Fruit fly (Drosophila melanogaster) whole organism, embryonic: ENCODE data around the gene Cpr65Aw.
A peak's percentile ranks its signal among the peaks of the same experiment; 100 is the strongest.

Experiments
- Antp ChIP-seq: fragments of 200-800 bp; sonication (Bioruptor generic); optimal IDR thresholded peaks from 3 replicates; lab custom pipeline; 2016; ENCODE audit warnings: missing biosample characterization, missing genetic modification characterization
- BtbVII ChIP-seq: fragments of 200-800 bp; sonication (Bioruptor generic); optimal IDR thresholded peaks from 3 replicates; lab custom pipeline; 2017; ENCODE audit warnings: missing biosample characterization, mild to moderate bottlenecking, missing genetic modification characterization
- CG10979 ChIP-seq: fragments of 200-800 bp; sonication (Bioruptor generic); optimal IDR thresholded peaks from 2 replicates; lab custom pipeline; 2018; ENCODE audit warnings: missing biosample characterization, mild to moderate bottlenecking, missing genetic modification characterization, moderate library complexity
- CG12391 ChIP-seq: fragments of 200-800 bp; sonication (Bioruptor generic); optimal IDR thresholded peaks from 3 replicates; lab custom pipeline; 2018; ENCODE audit warnings: missing biosample characterization, mild to moderate bottlenecking, missing genetic modification characterization, moderate library complexity
- CG13287 ChIP-seq: fragments of 200-800 bp; sonication (Bioruptor generic); IDR thresholded peaks from 2 replicates; pipeline ENCODE4 v1.3.6; 2022; ENCODE audit warnings: missing biosample characterization, missing genetic modification characterization; ENCODE audit not compliant: partially characterized antibody
- CG14965 ChIP-seq: fragments of 200-800 bp; sonication (Bioruptor generic); optimal IDR thresholded peaks from 2 replicates; lab custom pipeline; 2016; ENCODE audit warnings: missing biosample characterization, missing genetic modification characterization, borderline replicate concordance
- CG15479 ChIP-seq: fragments of 200-800 bp; sonication (Bioruptor generic); optimal IDR thresholded peaks from 3 replicates; lab custom pipeline; 2019; ENCODE audit warnings: missing biosample characterization, mild to moderate bottlenecking, missing genetic modification characterization, moderate library complexity
- CG15514 ChIP-seq: fragments of 200-800 bp; sonication (Bioruptor generic); optimal IDR thresholded peaks from 3 replicates; lab custom pipeline; 2017; ENCODE audit warnings: missing biosample characterization, missing genetic modification characterization, mild to moderate bottlenecking, moderate library complexity, missing genetic modification reagents
- CG1602 ChIP-seq: fragments of 200-800 bp; sonication (Bioruptor generic); optimal IDR thresholded peaks from 3 replicates; lab custom pipeline; 2016; ENCODE audit warnings: missing biosample characterization, missing genetic modification characterization
- CG18619 ChIP-seq: fragments of 200-800 bp; sonication (Bioruptor generic); optimal IDR thresholded peaks from 3 replicates; lab custom pipeline; 2017; ENCODE audit warnings: missing biosample characterization, mild to moderate bottlenecking, missing genetic modification characterization
- CG2120 ChIP-seq: fragments of 200-800 bp; sonication (Bioruptor generic); optimal IDR thresholded peaks from 3 replicates; lab custom pipeline; 2016; ENCODE audit warnings: missing biosample characterization, missing genetic modification characterization
- CG31224 ChIP-seq: fragments of 200-800 bp; sonication (Bioruptor generic); IDR thresholded peaks from 2 replicates; pipeline ENCODE4 v1.3.6; 2022; ENCODE audit warnings: missing biosample characterization, missing genetic modification characterization
- CG3847 ChIP-seq: fragments of 200-800 bp; sonication (Bioruptor generic); IDR thresholded peaks from 2 replicates; pipeline ENCODE4 v1.3.6; 2022; ENCODE audit warnings: missing biosample characterization, missing genetic modification characterization
- CG42726 ChIP-seq: fragments of 200-800 bp; sonication (Bioruptor generic); IDR thresholded peaks from 2 replicates; pipeline ENCODE4 v1.3.6; 2022; ENCODE audit warnings: missing biosample characterization, missing genetic modification characterization; ENCODE audit not compliant: partially characterized antibody
- CG4360 ChIP-seq: fragments of 200-800 bp; sonication (Bioruptor generic); IDR thresholded peaks from 2 replicates; pipeline ENCODE4 v1.3.6; 2022; ENCODE audit warnings: missing biosample characterization, missing genetic modification characterization
- CG4854 ChIP-seq: fragments of 200-800 bp; sonication (Bioruptor generic); optimal IDR thresholded peaks from 2 replicates; lab custom pipeline; 2016; ENCODE audit warnings: missing biosample characterization, missing genetic modification characterization, inconsistent platforms
- CG6791 ChIP-seq: fragments of 200-800 bp; sonication (Bioruptor generic); IDR thresholded peaks from 3 replicates; pipeline ENCODE4 v1.3.6; 2022; ENCODE audit warnings: missing biosample characterization, missing genetic modification characterization; ENCODE audit not compliant: partially characterized antibody
- CG7987 ChIP-seq: fragments of 200-800 bp; sonication (Bioruptor generic); optimal IDR thresholded peaks from 2 replicates; lab custom pipeline; 2018; ENCODE audit warnings: missing biosample characterization, mild to moderate bottlenecking, missing genetic modification characterization, moderate library complexity
- CG9609 ChIP-seq: fragments of 200-800 bp; sonication (Bioruptor generic); optimal IDR thresholded peaks from 3 replicates; lab custom pipeline; 2016; ENCODE audit warnings: missing biosample characterization, missing genetic modification characterization
- CG9797 ChIP-seq: fragments of 200-800 bp; sonication (Bioruptor generic); optimal IDR thresholded peaks from 3 replicates; lab custom pipeline; 2018; ENCODE audit warnings: missing biosample characterization, mild to moderate bottlenecking, missing genetic modification characterization
- Camta ChIP-seq: fragments of 200-800 bp; sonication (Bioruptor generic); optimal IDR thresholded peaks from 2 replicates; lab custom pipeline; 2016; ENCODE audit warnings: missing biosample characterization, missing genetic modification characterization
- Dbx ChIP-seq: fragments of 200-800 bp; sonication (Bioruptor generic); IDR thresholded peaks from 3 replicates; pipeline ENCODE4 v1.3.6; 2022; ENCODE audit warnings: missing biosample characterization, missing genetic modification characterization
- Dip2 ChIP-seq: fragments of 200-800 bp; sonication (Bioruptor generic); IDR thresholded peaks from 2 replicates; pipeline ENCODE4 v1.3.6; 2022; ENCODE audit warnings: missing biosample characterization, missing genetic modification characterization
- E2f1 ChIP-seq: fragments of 200-800 bp; sonication (Bioruptor generic); IDR thresholded peaks from 2 replicates; pipeline ENCODE4 v1.3.6; 2022; ENCODE audit warnings: missing biosample characterization, missing genetic modification characterization
- H15 ChIP-seq: fragments of 200-800 bp; sonication (Bioruptor generic); IDR thresholded peaks from 3 replicates; pipeline ENCODE4 v1.3.6; 2022; ENCODE audit warnings: missing biosample characterization, missing genetic modification characterization
- H2.0 ChIP-seq: fragments of 200-800 bp; sonication (Bioruptor generic); IDR thresholded peaks from 2 replicates; pipeline ENCODE4 v1.3.6; 2022; ENCODE audit warnings: missing biosample characterization, missing genetic modification characterization
- HLH54F ChIP-seq: fragments of 200-800 bp; sonication (Bioruptor generic); optimal IDR thresholded peaks from 3 replicates; lab custom pipeline; 2016; ENCODE audit warnings: missing biosample characterization, missing genetic modification characterization
- Hr78 ChIP-seq, 2 experiments: fragments of 200-800 bp in 1 of 2; fragments of >200 bp in 1 of 2; sonication (Bioruptor generic) in 1 of 2; optimal IDR thresholded peaks; 2 replicates each; lab custom pipeline; 2017 to 2019; ENCODE audit warnings: missing biosample characterization in 2 of 2, missing genetic modification characterization in 2 of 2, mild to moderate bottlenecking in 1 of 2, moderate library complexity in 1 of 2
- MTF-1 ChIP-seq: fragments of 200-800 bp; sonication (Bioruptor generic); optimal IDR thresholded peaks from 2 replicates; lab custom pipeline; 2018; ENCODE audit warnings: missing biosample characterization, mild to moderate bottlenecking, missing genetic modification characterization, borderline replicate concordance
- Mad ChIP-seq: fragments of 200-800 bp; sonication (Bioruptor generic); optimal IDR thresholded peaks from 2 replicates; lab custom pipeline; 2016; ENCODE audit warnings: missing biosample characterization, missing genetic modification characterization
- Side ChIP-seq: fragments of 200-800 bp; sonication (Bioruptor generic); optimal IDR thresholded peaks from 2 replicates; lab custom pipeline; 2016; ENCODE audit warnings: missing biosample characterization, missing genetic modification characterization
- Sry-δ ChIP-seq: fragments of 200-800 bp; sonication (Bioruptor generic); optimal IDR thresholded peaks from 2 replicates; lab custom pipeline; 2016; ENCODE audit warnings: missing biosample characterization, missing genetic modification characterization
- Ssrp ChIP-seq: fragments of 200-800 bp; sonication (Bioruptor generic); optimal IDR thresholded peaks from 2 replicates; lab custom pipeline; 2018; ENCODE audit warnings: missing biosample characterization, mild to moderate bottlenecking, missing genetic modification characterization, moderate library complexity
- Trl ChIP-seq, 3 experiments: fragments of >200 bp in 2 of 3; fragments of 200-800 bp in 1 of 3; sonication (Bioruptor generic) in 1 of 3; optimal IDR thresholded peaks; 2 replicates in 1 of 3; 3 replicates in 2 of 3; lab custom pipeline; 2016 to 2017; ENCODE audit warnings: missing biosample characterization in 1 of 3, missing genetic modification characterization in 1 of 3
- bcd ChIP-seq: fragments of 200-800 bp; sonication (Bioruptor generic); optimal IDR thresholded peaks from 2 replicates; lab custom pipeline; 2017; ENCODE audit warnings: missing biosample characterization, mild to moderate bottlenecking, missing genetic modification characterization
- ewg ChIP-seq: fragments of 200-800 bp; sonication (Bioruptor generic); optimal IDR thresholded peaks from 3 replicates; lab custom pipeline; 2017; ENCODE audit warnings: mild to moderate bottlenecking, missing biosample characterization, missing genetic modification reagents, missing genetic modification characterization
- gsb-n ChIP-seq: fragments of 200-800 bp; sonication (Bioruptor generic); optimal IDR thresholded peaks from 3 replicates; lab custom pipeline; 2018; ENCODE audit warnings: missing biosample characterization, mild to moderate bottlenecking, missing genetic modification characterization
- ham ChIP-seq: fragments of 200-800 bp; sonication (Bioruptor generic); IDR thresholded peaks from 2 replicates; pipeline ENCODE4 v1.3.6; 2022; ENCODE audit warnings: missing biosample characterization, missing genetic modification characterization
- hth ChIP-seq: fragments of >200 bp; optimal IDR thresholded peaks from 2 replicates; lab custom pipeline; 2017; ENCODE audit warnings: inconsistent platforms
- insv ChIP-seq, 2 experiments: fragments of 200-800 bp; sonication (Bioruptor generic); optimal IDR thresholded peaks; 3 replicates each; lab custom pipeline; 2016 to 2018; ENCODE audit warnings: missing biosample characterization in 2 of 2, missing genetic modification characterization in 2 of 2
- jigr1 ChIP-seq: fragments of 200-800 bp; sonication (Bioruptor generic); IDR thresholded peaks from 3 replicates; pipeline ENCODE4 v1.3.6; 2022; ENCODE audit warnings: missing biosample characterization, missing genetic modification characterization
- lov ChIP-seq, 2 experiments: fragments of 200-800 bp in 1 of 2; fragments of >200 bp in 1 of 2; sonication (Bioruptor generic) in 1 of 2; IDR thresholded peaks in 1 of 2; optimal IDR thresholded peaks in 1 of 2; 2 replicates in 1 of 2; 3 replicates in 1 of 2; pipeline versions ENCODE4 v1.3.6 to Lab custom; 2017 to 2022; ENCODE audit warnings: missing biosample characterization in 1 of 2, missing genetic modification characterization in 1 of 2
- nau ChIP-seq: fragments of 200-800 bp; sonication (Bioruptor generic); optimal IDR thresholded peaks from 3 replicates; lab custom pipeline; 2017; ENCODE audit warnings: missing biosample characterization, mild to moderate bottlenecking, missing genetic modification characterization, missing genetic modification reagents
- nerfin-1 ChIP-seq: fragments of 200-800 bp; sonication (Bioruptor generic); optimal IDR thresholded peaks from 3 replicates; lab custom pipeline; 2019; ENCODE audit warnings: missing biosample characterization, mild to moderate bottlenecking, missing genetic modification characterization, moderate library complexity
- onecut ChIP-seq: fragments of 200-800 bp; sonication (Bioruptor generic); IDR thresholded peaks from 2 replicates; pipeline ENCODE4 v1.3.6; 2022; ENCODE audit warnings: missing biosample characterization, missing genetic modification characterization
- psq ChIP-seq: fragments of 200-800 bp; sonication (Bioruptor generic); optimal IDR thresholded peaks from 2 replicates; lab custom pipeline; 2017; ENCODE audit warnings: missing biosample characterization, missing genetic modification characterization
- pum ChIP-seq: fragments of 200-800 bp; sonication (Bioruptor generic); optimal IDR thresholded peaks from 2 replicates; lab custom pipeline; 2016; ENCODE audit warnings: missing biosample characterization, missing genetic modification characterization
- repo ChIP-seq: fragments of 200-800 bp; sonication (Bioruptor generic); optimal IDR thresholded peaks from 2 replicates; lab custom pipeline; 2016; ENCODE audit warnings: missing biosample characterization, missing genetic modification characterization
- run ChIP-seq: fragments of 200-800 bp; sonication (Bioruptor generic); optimal IDR thresholded peaks from 3 replicates; lab custom pipeline; 2018; ENCODE audit warnings: missing biosample characterization, mild to moderate bottlenecking, missing genetic modification characterization
- sr ChIP-seq: fragments of 200-800 bp; sonication (Bioruptor generic); IDR thresholded peaks from 3 replicates; pipeline ENCODE4 v1.3.6; 2022; ENCODE audit warnings: missing biosample characterization, missing genetic modification characterization
- yki ChIP-seq: fragments of >200 bp; optimal IDR thresholded peaks from 3 replicates; lab custom pipeline; 2018

Gene Cpr65Aw

dm6 chr3L:6161997-6162396 is 19.8 kb upstream of the Cpr65Aw start (continued):
- TF ChIP-seq CG9609 (no peak), H15 (GFP tag; lab: Robert Waterston, UW) (no peak), lov (optimal IDR thresholded peaks at IDR 0.05; lab: Kevin White, UChicago) (no peak), lov (GFP tag; IDR thresholded peaks at IDR 0.05; lab: Robert Waterston, UW) (no peak), pum (GFP tag; lab: Kevin White, UChicago) (no peak), onecut (GFP tag; lab: Robert Waterston, UW) (no peak), CG13287 (GFP tag; lab: Robert Waterston, UW) (no peak), CG10979 (tag; lab: Kevin White, UChicago) (peak; percentile 37), BtbVII (GFP tag; lab: Kevin White, UChicago) (no peak), CG15514 (GFP tag; lab: Kevin White, UChicago) (no peak), Dip2 (GFP tag; lab: Robert Waterston, UW) (no peak), jigr1 (GFP tag; lab: Robert Waterston, UW) (no peak), CG3847 (no peak), Camta (no peak), ewg (no peak), ham (GFP tag; lab: Robert Waterston, UW) (no peak), CG4360 (GFP tag; lab: Robert Waterston, UW) (no peak), CG15479 (no peak), insv (GFP tag; optimal IDR thresholded peaks at IDR 0.05; lab: Kevin White, UChicago) (no peak), nerfin-1 (no peak), H2.0 (GFP tag; lab: Robert Waterston, UW) (no peak), CG31224 (no peak), CG6791 (GFP tag; lab: Robert Waterston, UW) (no peak), Side (GFP tag; lab: Kevin White, UChicago) (no peak), bcd (GFP tag; lab: Kevin White, UChicago) (no peak), CG14965 (GFP tag; lab: Kevin White, UChicago) (no peak), psq (no peak), nau (no peak), CG18619 (GFP tag; lab: Kevin White, UChicago) (no peak), MTF-1 (GFP tag; lab: Kevin White, UChicago) (no peak), gsb-n (tag; lab: Kevin White, UChicago) (peak; percentile 58), CG1602 (no peak), Hr78 (GFP tag; optimal IDR thresholded peaks at IDR 0.05; lab: Kevin White, UChicago) (no peak), CG12391 (tag; lab: Kevin White, UChicago) (peak; percentile 28), run (no peak), HLH54F (GFP tag; lab: Kevin White, UChicago) (no peak), CG4854 (GFP tag; lab: Kevin White, UChicago) (no peak), CG7987 (GFP tag; lab: Kevin White, UChicago) (no peak), Trl (optimal IDR thresholded peaks at IDR 0.05; lab: Kevin White, UChicago) (no peak), Trl (GFP tag; optimal IDR thresholded peaks at IDR 0.05; lab: Kevin White, UChicago) (no peak), repo (no peak), Dbx (GFP tag; lab: Robert Waterston, UW) (no peak), Ssrp (tag; lab: Kevin White, UChicago) (peak; percentile 34), CG2120 (no peak), sr (GFP tag; lab: Robert Waterston, UW) (no peak), Sry-δ (GFP tag; lab: Kevin White, UChicago) (no peak), Antp (GFP tag; lab: Kevin White, UChicago) (no peak), Mad (GFP tag; lab: Kevin White, UChicago) (no peak), CG42726 (GFP tag; lab: Robert Waterston, UW) (no peak), CG9797 (GFP tag; lab: Kevin White, UChicago) (no peak), E2f1 (GFP tag; lab: Robert Waterston, UW) (no peak), yki (lab: Kevin White, UChicago) (no peak), hth (no peak)
